Fruit fly (Drosophila melanogaster) whole organism, wandering third instar larva: ENCODE data around the gene Exn.

Source experiments
- Abd-B ChIP-seq: fragments of >200 bp; optimal IDR thresholded peaks from 2 replicates; lab custom pipeline; 2017; ENCODE audit warnings: missing biosample characterization, missing genetic modification characterization
- OdsH ChIP-seq: fragments of 200-800 bp; sonication (Bioruptor generic); optimal IDR thresholded peaks from 2 replicates; lab custom pipeline; 2016; ENCODE audit warnings: missing biosample characterization, mild to moderate bottlenecking, missing genetic modification characterization

DNA sequence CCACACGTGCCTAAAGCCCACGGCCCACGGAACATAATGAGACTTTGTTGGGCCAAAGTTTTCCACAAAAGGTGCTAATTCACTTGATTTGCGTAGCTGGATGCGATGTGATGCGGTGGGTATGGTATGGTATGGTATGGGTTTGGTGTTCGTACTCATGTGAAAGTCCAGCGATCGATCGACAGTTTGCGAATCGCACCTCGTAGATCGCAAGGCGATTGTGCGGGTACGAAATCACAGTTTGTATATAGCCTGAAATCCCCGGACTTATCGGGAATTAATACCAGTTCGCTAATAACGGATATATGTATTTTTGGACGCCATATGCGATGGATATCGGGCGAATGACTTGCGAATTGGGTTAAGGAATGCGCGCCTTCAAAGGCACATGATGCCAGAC, 38.1 kb downstream of the Exn start:
- no peak for TF ChIP-seq OdsH (GFP tag; lab: Kevin White, UChicago)
- no peak for TF ChIP-seq Abd-B (GFP tag; lab: Kevin White, UChicago)
